Worm (Caenorhabditis elegans) whole organism, early embryonic: ENCODE data around the gene snf-11.
A peak's percentile ranks its signal among the peaks of the same experiment; 100 is the strongest.

Source experiments
- B0310.2 ChIP-seq: sonication (generic microtip); optimal IDR thresholded peaks from 2 replicates; lab custom pipeline; 2016; ENCODE audit warnings: mild to moderate bottlenecking, missing genetic modification characterization, missing compliant biosample characterization
- F13C5.2 ChIP-seq: sonication (generic microtip); optimal IDR thresholded peaks from 2 replicates; lab custom pipeline; 2017; ENCODE audit warnings: mild to moderate bottlenecking, missing genetic modification characterization, inconsistent platforms, missing compliant biosample characterization
- aly-1 ChIP-seq: sonication (generic microtip); optimal IDR thresholded peaks from 2 replicates; lab custom pipeline; 2016; ENCODE audit warnings: missing genetic modification characterization, missing compliant biosample characterization
- ama-1 ChIP-seq: fragments of 150-350 bp; optimal IDR thresholded peaks from 2 replicates; lab custom pipeline; 2014
- ceh-13 ChIP-seq: fragments of 200-800 bp; sonication (Bioruptor generic); optimal IDR thresholded peaks from 2 replicates; lab custom pipeline; 2018; ENCODE audit warnings: mild to moderate bottlenecking, missing genetic modification characterization, missing compliant biosample characterization
- ceh-36 ChIP-seq: sonication (generic microtip); optimal IDR thresholded peaks from 2 replicates; lab custom pipeline; 2016; ENCODE audit warnings: missing genetic modification characterization, inconsistent platforms, missing compliant biosample characterization
- ets-7 ChIP-seq: sonication (generic microtip); optimal IDR thresholded peaks from 2 replicates; lab custom pipeline; 2016; ENCODE audit warnings: missing genotype, missing genetic modification characterization, missing compliant biosample characterization
- flt-1 ChIP-seq: fragments of 200-800 bp; sonication (Bioruptor generic); IDR thresholded peaks from 2 replicates; pipeline ENCODE4 v1.3.6; 2022; ENCODE audit warnings: missing genetic modification characterization, missing compliant biosample characterization
- hmbx-1 ChIP-seq: sonication (generic microtip); optimal IDR thresholded peaks from 2 replicates; lab custom pipeline; 2016; ENCODE audit warnings: mild to moderate bottlenecking, missing genetic modification characterization, missing compliant biosample characterization
- hmg-4 ChIP-seq: fragments of 200-800 bp; sonication (Bioruptor generic); optimal IDR thresholded peaks from 2 replicates; lab custom pipeline; 2018; ENCODE audit warnings: mild to moderate bottlenecking, missing genetic modification characterization, missing compliant biosample characterization
- hnd-1 ChIP-seq: sonication (generic microtip); optimal IDR thresholded peaks from 2 replicates; lab custom pipeline; 2016; ENCODE audit warnings: missing genetic modification characterization, missing compliant biosample characterization
- pes-1 ChIP-seq: fragments of 200-800 bp; sonication (Bioruptor generic); IDR thresholded peaks from 2 replicates; pipeline ENCODE4 v1.3.6; 2022; ENCODE audit warnings: missing genetic modification reagents, missing genetic modification characterization, missing compliant biosample characterization
- scrt-1 ChIP-seq: fragments of 200-800 bp; sonication (Bioruptor generic); IDR thresholded peaks from 2 replicates; pipeline ENCODE4 v1.3.6; 2022; ENCODE audit warnings: missing genetic modification characterization, missing compliant biosample characterization
- sea-1 ChIP-seq: fragments of 200-800 bp; sonication (Bioruptor generic); conservative IDR thresholded peaks from 2 replicates; pipeline ENCODE4 v1.3.6; 2022; ENCODE audit warnings: missing genetic modification characterization, missing compliant biosample characterization
- tbx-11 ChIP-seq: fragments of 200-800 bp; sonication (Bioruptor generic); IDR thresholded peaks from 2 replicates; pipeline ENCODE4 v1.3.6; 2022; ENCODE audit warnings: missing genetic modification characterization, missing compliant biosample characterization
- tbx-37 ChIP-seq: fragments of 200-800 bp; sonication (Bioruptor generic); conservative IDR thresholded peaks from 2 replicates; pipeline ENCODE4 v1.3.6; 2022; ENCODE audit warnings: missing genetic modification reagents, missing genetic modification characterization, missing compliant biosample characterization
- tra-4 ChIP-seq: sonication (generic microtip); optimal IDR thresholded peaks from 2 replicates; lab custom pipeline; 2017; ENCODE audit warnings: missing genetic modification characterization, missing compliant biosample characterization

The snf-11 gene

DNA sequence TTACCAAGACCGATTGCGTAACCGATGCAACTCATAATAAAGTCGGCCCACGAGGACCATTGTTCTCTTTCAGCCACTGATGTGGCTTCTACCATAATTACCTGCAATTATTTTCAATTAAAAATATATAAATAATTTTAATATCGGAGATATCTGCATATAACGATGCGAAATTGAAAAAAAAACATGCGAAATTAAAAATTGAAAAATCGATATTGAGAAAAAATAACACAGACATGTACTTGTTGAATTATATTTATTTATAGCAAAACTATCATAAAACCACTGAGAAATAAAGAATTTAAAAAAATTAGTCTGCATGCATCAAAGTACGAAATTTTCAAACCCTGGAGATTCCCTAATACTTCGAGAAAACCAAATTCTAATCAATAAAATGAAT lies at the start of gene snf-11:
Gene snf-11 (minus strand): TSS at position 101 of the 400 bp plus-strand sequence.
- no peak for TF ChIP-seq flt-1
- no peak for TF ChIP-seq scrt-1 (GFP tag; lab: Robert Waterston, UW)
- TF ChIP-seq tbx-37 (GFP tag; lab: Robert Waterston, UW) = no peak
- TF ChIP-seq B0310.2 (tag; lab: Kevin White, UChicago) = no peak
- TF ChIP-seq ceh-36 (tag; lab: Kevin White, UChicago) = no peak
- TF ChIP-seq hmbx-1 (tag; lab: Kevin White, UChicago) = no peak
- TF ChIP-seq tbx-11 (GFP tag; lab: Robert Waterston, UW) = no peak
- no peak for TF ChIP-seq ama-1 (lab: Kevin White, UChicago)
- no peak for TF ChIP-seq ets-7
- TF ChIP-seq aly-1 (tag; lab: Kevin White, UChicago) = no peak
- TF ChIP-seq hmg-4 (GFP tag; lab: Kevin White, UChicago) = no peak
- TF ChIP-seq tra-4 (tag; lab: Kevin White, UChicago) = no peak
- TF ChIP-seq ceh-13 (GFP tag; lab: Kevin White, UChicago) = no peak
- TF ChIP-seq sea-1 = no peak
- TF ChIP-seq hnd-1 = no peak

DNA sequence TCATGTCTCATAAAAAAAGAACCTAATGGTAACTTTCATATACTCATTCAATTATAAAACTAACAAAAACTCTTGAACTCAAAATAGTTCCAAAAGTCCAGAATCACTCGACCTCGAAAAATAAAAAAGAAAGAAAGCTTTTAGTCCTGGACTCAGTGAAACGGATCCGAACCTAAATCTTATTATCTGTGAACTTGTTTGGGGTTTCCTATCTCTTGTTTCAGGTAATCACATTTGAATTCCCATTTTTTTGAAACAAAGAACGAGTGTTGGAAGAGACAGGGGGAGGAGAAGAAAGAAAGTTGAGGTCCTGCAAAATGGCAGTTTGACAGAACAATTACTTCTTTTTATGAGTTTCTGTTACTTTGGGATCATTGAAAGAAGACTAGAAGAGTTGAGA lies 46.0 kb upstream of the snf-11 start:
- TF ChIP-seq hmbx-1 (tag; lab: Kevin White, UChicago) (no peak), B0310.2 (tag; lab: Kevin White, UChicago) (no peak), flt-1 (no peak), tbx-11 (GFP tag; lab: Robert Waterston, UW) (no peak), ceh-36 (tag; lab: Kevin White, UChicago) (no peak), ceh-13 (GFP tag; lab: Kevin White, UChicago) (no peak), tbx-37 (GFP tag; lab: Robert Waterston, UW) (no peak), ama-1 (lab: Kevin White, UChicago) (no peak), aly-1 (tag; lab: Kevin White, UChicago) (no peak), scrt-1 (GFP tag; lab: Robert Waterston, UW) (no peak), sea-1 (no peak), pes-1 (GFP tag; lab: Robert Waterston, UW) (no peak), F13C5.2 (tag; lab: Kevin White, UChicago) (no peak), hnd-1 (no peak), ets-7 (no peak), hmg-4 (GFP tag; lab: Kevin White, UChicago) (no peak), tra-4 (tag; lab: Kevin White, UChicago) (no peak)

DNA sequence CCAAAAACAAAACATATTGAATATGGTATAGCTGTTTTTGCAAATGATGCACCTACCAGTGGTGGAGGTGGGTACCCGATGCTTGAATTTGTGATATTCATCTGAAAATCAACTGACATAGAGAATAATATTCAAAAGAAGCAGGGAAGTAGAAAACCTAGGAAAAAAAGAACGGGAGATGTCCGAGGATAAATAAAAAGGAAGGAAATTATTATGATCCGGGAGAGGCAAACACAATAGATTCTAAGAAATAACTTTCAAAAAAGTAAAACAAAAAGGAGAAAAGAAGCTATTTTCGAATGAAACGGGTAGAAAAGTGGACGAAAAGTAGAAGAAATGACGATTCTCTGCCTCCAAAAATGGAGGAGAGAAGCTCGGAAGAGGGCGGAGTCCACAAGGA lies 44.6 kb upstream of the snf-11 start, which contains the start of gene npr-25:
Gene npr-25 (minus strand): TSS at position 101 of the 400 bp plus-strand sequence.
- TF ChIP-seq ceh-13 (GFP tag; lab: Kevin White, UChicago) (no peak), hmbx-1 (tag; lab: Kevin White, UChicago) (no peak), hmg-4 (GFP tag; lab: Kevin White, UChicago) (no peak), scrt-1 (GFP tag; lab: Robert Waterston, UW) (no peak), tra-4 (tag; lab: Kevin White, UChicago) (no peak), ama-1 (lab: Kevin White, UChicago) (no peak), sea-1 (no peak), pes-1 (GFP tag; lab: Robert Waterston, UW) (no peak), ets-7 (no peak), tbx-37 (GFP tag; lab: Robert Waterston, UW) (no peak), B0310.2 (tag; lab: Kevin White, UChicago) (no peak), ceh-36 (tag; lab: Kevin White, UChicago) (no peak), tbx-11 (GFP tag; lab: Robert Waterston, UW) (no peak), hnd-1 (no peak), aly-1 (tag; lab: Kevin White, UChicago) (no peak), flt-1 (no peak), F13C5.2 (tag; lab: Kevin White, UChicago) (no peak)

DNA sequence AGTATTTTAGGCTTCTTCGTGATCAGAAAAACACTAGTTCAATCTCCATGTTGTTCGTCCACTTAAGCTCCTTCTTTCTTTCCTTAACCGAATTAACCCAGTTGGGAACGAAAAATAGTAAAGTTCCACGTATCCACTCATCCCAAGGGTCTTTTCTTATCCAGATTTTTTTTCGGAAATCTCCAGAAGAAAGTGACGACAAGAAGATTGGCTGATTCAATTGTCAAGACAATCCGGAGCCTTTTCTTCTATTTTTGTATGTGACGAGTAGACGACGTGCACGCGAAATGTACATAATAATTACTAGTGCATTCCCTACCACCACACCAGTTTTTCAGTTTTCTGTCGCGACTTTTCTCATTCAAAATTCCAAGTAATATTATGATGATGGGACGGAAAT lies 43.0 kb upstream of the snf-11 start:
- TF ChIP-seq ets-7 (no peak), hnd-1 (no peak), pes-1 (GFP tag; lab: Robert Waterston, UW) (no peak), tbx-11 (GFP tag; lab: Robert Waterston, UW) (no peak), F13C5.2 (tag; lab: Kevin White, UChicago) (no peak), sea-1 (no peak)

DNA sequence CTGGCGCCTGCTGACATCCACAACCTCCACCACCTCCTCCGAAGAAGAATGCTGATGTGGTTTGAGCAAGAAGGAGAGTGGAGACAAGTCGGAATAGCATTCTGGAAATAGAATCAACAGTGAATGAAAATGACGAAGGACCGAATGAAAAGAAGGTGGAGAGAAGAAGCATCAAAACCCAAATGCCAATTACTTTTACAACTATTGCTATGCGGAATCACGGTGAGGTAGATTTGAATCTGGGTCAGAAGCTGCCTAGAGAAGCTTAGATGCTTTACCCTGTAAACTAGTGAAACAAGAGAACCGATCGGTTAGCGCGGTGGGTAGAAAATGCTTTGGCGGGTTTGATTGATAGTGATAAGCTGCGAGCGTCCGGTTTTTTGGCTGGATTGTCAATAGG lies 38.7 kb upstream of the snf-11 start, which contains the start of gene grl-7:
Gene grl-7 (minus strand): TSS at position 101 of the 400 bp plus-strand sequence.
- TF ChIP-seq ceh-13 (GFP tag; lab: Kevin White, UChicago) = no peak
- TF ChIP-seq hnd-1 = no peak
- no peak for TF ChIP-seq tra-4 (tag; lab: Kevin White, UChicago)
- TF ChIP-seq B0310.2 (tag; lab: Kevin White, UChicago) = no peak
- no peak for TF ChIP-seq sea-1
- TF ChIP-seq ceh-36 (tag; lab: Kevin White, UChicago) = no peak
- no peak for TF ChIP-seq ets-7
- no peak for TF ChIP-seq flt-1
- no peak for TF ChIP-seq tbx-11 (GFP tag; lab: Robert Waterston, UW)
- no peak for TF ChIP-seq F13C5.2 (tag; lab: Kevin White, UChicago)
- TF ChIP-seq pes-1 (GFP tag; lab: Robert Waterston, UW) = no peak
- no peak for TF ChIP-seq hmg-4 (GFP tag; lab: Kevin White, UChicago)
- no peak for TF ChIP-seq ama-1 (lab: Kevin White, UChicago)
- no peak for TF ChIP-seq tbx-37 (GFP tag; lab: Robert Waterston, UW)
- TF ChIP-seq scrt-1 (GFP tag; lab: Robert Waterston, UW) = no peak
- TF ChIP-seq hmbx-1 (tag; lab: Kevin White, UChicago) = no peak
- no peak for TF ChIP-seq aly-1 (tag; lab: Kevin White, UChicago)

DNA sequence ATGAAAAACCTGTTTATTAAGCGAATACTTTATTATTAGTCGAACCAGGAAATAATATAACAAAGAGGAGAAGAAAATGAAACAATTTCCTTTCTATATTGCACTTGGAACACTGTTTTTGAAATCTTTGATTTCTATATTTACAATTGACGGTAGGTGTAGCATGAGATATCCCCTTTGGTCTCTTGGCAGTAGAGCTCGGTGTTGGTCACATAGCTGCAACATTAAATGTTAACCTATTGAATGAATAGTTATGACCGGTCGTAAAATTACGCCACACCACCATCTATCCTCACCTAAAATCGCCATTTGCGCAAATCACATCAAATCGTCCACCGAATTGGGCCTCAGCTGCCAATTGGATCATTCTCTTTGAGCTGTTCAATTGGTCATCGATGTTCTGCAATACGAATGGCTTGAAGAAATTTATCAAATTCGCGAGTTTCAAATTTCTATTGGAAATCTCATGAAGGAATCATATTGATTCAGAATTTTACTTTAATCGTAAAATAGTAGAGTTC lies 36.6 kb upstream of the snf-11 start:
- TF ChIP-seq flt-1 (0 out of 2 replicates have a peak, but pooled peaks have one; percentile 22), B0310.2 (tag; lab: Kevin White, UChicago) (peak; percentile 11), ceh-36 (tag; lab: Kevin White, UChicago) (no peak), tra-4 (tag; lab: Kevin White, UChicago) (peak; percentile 14), ama-1 (lab: Kevin White, UChicago) (peak; percentile 60)

DNA sequence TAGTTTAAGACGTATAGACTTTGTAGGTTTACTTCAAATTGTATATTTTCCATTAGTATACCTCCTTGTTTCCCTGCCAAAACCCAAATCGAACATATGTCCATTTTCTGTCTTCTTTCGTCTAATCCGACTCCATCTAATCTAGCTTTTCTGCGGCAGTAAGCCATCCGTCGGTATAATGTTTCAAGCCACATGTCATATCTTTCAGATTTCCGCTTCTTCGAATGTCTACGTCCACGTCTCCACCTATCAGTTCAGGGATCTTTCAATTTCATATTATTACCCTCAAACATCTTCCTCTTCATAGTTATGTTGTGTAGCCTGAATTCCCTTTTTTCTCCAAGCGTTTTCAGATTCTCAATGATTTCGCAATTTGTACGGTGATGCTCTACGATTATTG lies 35.9 kb upstream of the snf-11 start:
- TF ChIP-seq ceh-36 (tag; lab: Kevin White, UChicago) = no peak
- TF ChIP-seq ama-1 (lab: Kevin White, UChicago) = peak; percentile 8
